Worm (Caenorhabditis elegans) whole organism, L3 larva: Measurements from ENCODE around the gene ZK1067.3.

Source experiments
- ZK546.5 ChIP-seq: sonication (generic microtip); optimal IDR thresholded peaks from 2 replicates; lab custom pipeline; 2017; ENCODE audit warnings: missing biosample characterization, missing genetic modification characterization
- aly-2 ChIP-seq: fragments of 150-350 bp; optimal IDR thresholded peaks from 2 replicates; lab custom pipeline; 2014; ENCODE audit warnings: missing biosample characterization, missing genetic modification characterization
- ama-1 ChIP-seq: fragments of 150-350 bp; optimal IDR thresholded peaks from 2 replicates; lab custom pipeline; 2018
- ceh-16 ChIP-seq: sonication (generic microtip); optimal IDR thresholded peaks from 2 replicates; lab custom pipeline; 2017; ENCODE audit warnings: missing biosample characterization, missing genetic modification characterization
- ceh-28 ChIP-seq: fragments of 150-350 bp; optimal IDR thresholded peaks from 2 replicates; lab custom pipeline; 2014; ENCODE audit warnings: missing biosample characterization, missing genetic modification reagents, missing genetic modification characterization
- ceh-82 ChIP-seq: fragments of 150-350 bp; optimal IDR thresholded peaks from 2 replicates; lab custom pipeline; 2014; ENCODE audit warnings: missing biosample characterization, missing genetic modification characterization
- ceh-9 ChIP-seq: sonication (generic microtip); optimal IDR thresholded peaks from 2 replicates; lab custom pipeline; 2018; ENCODE audit warnings: missing biosample characterization, missing genetic modification characterization
- daf-12 ChIP-seq: fragments of 150-350 bp; optimal IDR thresholded peaks from 2 replicates; lab custom pipeline; 2014; ENCODE audit warnings: missing biosample characterization, missing genetic modification reagents, missing genetic modification characterization
- egl-27 ChIP-seq: sonication (generic microtip); optimal IDR thresholded peaks from 4 replicates; lab custom pipeline; 2017; ENCODE audit warnings: missing biosample characterization, missing genetic modification reagents, missing genetic modification characterization
- egl-5 ChIP-seq: fragments of 150-350 bp; optimal IDR thresholded peaks from 2 replicates; lab custom pipeline; 2017; ENCODE audit warnings: missing biosample characterization, missing genetic modification reagents, missing genetic modification characterization, inconsistent platforms
- elt-1 ChIP-seq: fragments of 150-350 bp; optimal IDR thresholded peaks from 2 replicates; lab custom pipeline; 2014; ENCODE audit warnings: missing biosample characterization, missing genetic modification characterization
- elt-2 ChIP-seq: sonication (generic microtip); optimal IDR thresholded peaks from 2 replicates; lab custom pipeline; 2016; ENCODE audit warnings: missing genetic modification reagents, mild to moderate bottlenecking, missing genetic modification characterization, missing compliant biosample characterization
- elt-3 ChIP-seq, 3 experiments: fragments of 150-350 bp in 1 of 3; sonication (generic microtip) in 2 of 3; optimal IDR thresholded peaks; 2 replicates in 2 of 3; 4 replicates in 1 of 3; lab custom pipeline; 2014 to 2017; ENCODE audit warnings: missing biosample characterization in 3 of 3, missing genetic modification characterization in 3 of 3
- eor-1 ChIP-seq, 2 experiments: fragments of 150-350 bp; optimal IDR thresholded peaks; 2 replicates each; lab custom pipeline; 2014 to 2018; ENCODE audit warnings: missing biosample characterization in 2 of 2, missing genetic modification characterization in 2 of 2
- fkh-10 ChIP-seq: sonication (generic microtip); optimal IDR thresholded peaks from 2 replicates; lab custom pipeline; 2017; ENCODE audit warnings: missing biosample characterization, missing genetic modification reagents, missing genetic modification characterization
- fkh-2 ChIP-seq: fragments of 150-350 bp; optimal IDR thresholded peaks from 2 replicates; lab custom pipeline; 2014; ENCODE audit warnings: missing biosample characterization, missing genetic modification reagents, missing genetic modification characterization
- fos-1 ChIP-seq: fragments of 150-350 bp; optimal IDR thresholded peaks from 2 replicates; lab custom pipeline; 2014; ENCODE audit warnings: missing biosample characterization, missing genetic modification characterization
- hmg-11 ChIP-seq: sonication (generic microtip); optimal IDR thresholded peaks from 2 replicates; lab custom pipeline; 2016; ENCODE audit warnings: missing genetic modification characterization, missing compliant biosample characterization
- jun-1 ChIP-seq: fragments of 150-350 bp; optimal IDR thresholded peaks from 2 replicates; lab custom pipeline; 2014; ENCODE audit warnings: missing biosample characterization, missing genetic modification reagents, missing genetic modification characterization
- lin-15B ChIP-seq: fragments of 150-350 bp; optimal IDR thresholded peaks from 2 replicates; lab custom pipeline; 2014; ENCODE audit warnings: missing biosample characterization, missing genetic modification characterization
- lin-39 ChIP-seq: fragments of 150-350 bp; optimal IDR thresholded peaks from 2 replicates; lab custom pipeline; 2018; ENCODE audit warnings: missing biosample characterization, missing genetic modification reagents, missing genetic modification characterization
- lsy-12 ChIP-seq: sonication (generic microtip); optimal IDR thresholded peaks from 2 replicates; lab custom pipeline; 2016; ENCODE audit warnings: mild to moderate bottlenecking, missing genetic modification characterization, missing compliant biosample characterization
- mdl-1 ChIP-seq: fragments of 150-350 bp; optimal IDR thresholded peaks from 2 replicates; lab custom pipeline; 2014; ENCODE audit warnings: missing biosample characterization, missing genetic modification characterization
- mml-1 ChIP-seq: fragments of 150-350 bp; sonication (generic microtip); optimal IDR thresholded peaks from 3 replicates; lab custom pipeline; 2014; ENCODE audit warnings: missing biosample characterization, missing genetic modification characterization
- nfya-1 ChIP-seq: sonication (generic microtip); optimal IDR thresholded peaks from 2 replicates; lab custom pipeline; 2017; ENCODE audit warnings: missing genetic modification characterization, mild to moderate bottlenecking, missing compliant biosample characterization, antibody characterized with exemption, moderate library complexity; ENCODE audit not compliant: insufficient read depth
- nhr-11 ChIP-seq: fragments of 150-350 bp; optimal IDR thresholded peaks from 2 replicates; lab custom pipeline; 2014; ENCODE audit warnings: missing biosample characterization, missing genetic modification characterization
- nhr-23 ChIP-seq: fragments of 150-350 bp; optimal IDR thresholded peaks from 2 replicates; lab custom pipeline; 2014; ENCODE audit warnings: missing biosample characterization, missing genetic modification reagents, missing genetic modification characterization
- nhr-237 ChIP-seq: fragments of 150-350 bp; optimal IDR thresholded peaks from 2 replicates; lab custom pipeline; 2014; ENCODE audit warnings: missing biosample characterization, missing genetic modification characterization
- nhr-25 ChIP-seq: sonication (generic microtip); optimal IDR thresholded peaks from 2 replicates; lab custom pipeline; 2017; ENCODE audit warnings: missing biosample characterization, missing genetic modification characterization
- nhr-28 ChIP-seq: fragments of 150-350 bp; optimal IDR thresholded peaks from 2 replicates; lab custom pipeline; 2014; ENCODE audit warnings: missing biosample characterization, missing genetic modification characterization
- nhr-43 ChIP-seq: sonication (generic microtip); optimal IDR thresholded peaks from 2 replicates; lab custom pipeline; 2016; ENCODE audit warnings: mild to moderate bottlenecking, missing genetic modification characterization, missing compliant biosample characterization; ENCODE audit not compliant: poor library complexity, severe bottlenecking
- nhr-67 ChIP-seq: fragments of 150-350 bp; optimal IDR thresholded peaks from 2 replicates; lab custom pipeline; 2014; ENCODE audit warnings: missing biosample characterization, missing genetic modification characterization
- nhr-76 ChIP-seq: fragments of 150-350 bp; sonication (generic microtip); optimal IDR thresholded peaks from 5 replicates; lab custom pipeline; 2014; ENCODE audit warnings: missing biosample characterization, missing genetic modification characterization
- nhr-77 ChIP-seq: fragments of 150-350 bp; optimal IDR thresholded peaks from 2 replicates; lab custom pipeline; 2014; ENCODE audit warnings: missing biosample characterization, missing genetic modification characterization
- pha-4 ChIP-seq: fragments of 150-350 bp; optimal IDR thresholded peaks from 2 replicates; lab custom pipeline; 2014; ENCODE audit warnings: missing biosample characterization, missing genetic modification reagents, missing genetic modification characterization
- pqm-1 ChIP-seq: fragments of 150-350 bp; optimal IDR thresholded peaks from 2 replicates; lab custom pipeline; 2017; ENCODE audit warnings: missing biosample characterization, missing genetic modification characterization, inconsistent platforms
- sea-2 ChIP-seq: fragments of 150-350 bp; sonication (generic microtip); optimal IDR thresholded peaks from 4 replicates; lab custom pipeline; 2014; ENCODE audit warnings: missing biosample characterization, missing genetic modification reagents, missing genetic modification characterization
- skn-1 ChIP-seq: fragments of 150-350 bp; optimal IDR thresholded peaks from 2 replicates; lab custom pipeline; 2014; ENCODE audit warnings: missing biosample characterization, missing genetic modification characterization
- snpc-4 ChIP-seq: fragments of 150-350 bp; optimal IDR thresholded peaks from 2 replicates; lab custom pipeline; 2014; ENCODE audit warnings: missing biosample characterization, missing genetic modification characterization
- tbx-2 ChIP-seq: sonication (generic microtip); optimal IDR thresholded peaks from 2 replicates; lab custom pipeline; 2016; ENCODE audit warnings: mild to moderate bottlenecking, missing genetic modification characterization, missing compliant biosample characterization
- unc-39 ChIP-seq: sonication (generic microtip); optimal IDR thresholded peaks from 4 replicates; lab custom pipeline; 2017; ENCODE audit warnings: missing biosample characterization, missing genetic modification characterization
- unc-62 ChIP-seq: fragments of 150-350 bp; sonication (generic microtip); optimal IDR thresholded peaks from 4 replicates; lab custom pipeline; 2014; ENCODE audit warnings: missing biosample characterization, missing genetic modification reagents, missing genetic modification characterization
- zag-1 ChIP-seq: fragments of 150-350 bp; optimal IDR thresholded peaks from 2 replicates; lab custom pipeline; 2014; ENCODE audit warnings: missing biosample characterization, missing genetic modification characterization
- ztf-11 ChIP-seq: fragments of 150-350 bp; optimal IDR thresholded peaks from 2 replicates; lab custom pipeline; 2014; ENCODE audit warnings: missing biosample characterization, missing genetic modification characterization
- ztf-4 ChIP-seq: fragments of 150-350 bp; optimal IDR thresholded peaks from 2 replicates; lab custom pipeline; 2014; ENCODE audit warnings: missing biosample characterization, missing genetic modification characterization

Gene ZK1067.3

ce11 chrII:9271285-9271684 lies 48.2 kb downstream of the ZK1067.3 start:
- TF ChIP-seq fos-1 (tag; lab: Kevin White, UChicago) (no peak), lin-39 (tag; lab: Kevin White, UChicago) (no peak), nhr-67 (tag; lab: Kevin White, UChicago) (no peak), snpc-4 (tag; lab: Kevin White, UChicago) (no peak), pqm-1 (tag; lab: Kevin White, UChicago) (no peak), sea-2 (GFP tag; lab: Kevin White, UChicago) (no peak), ceh-82 (no peak), egl-27 (no peak), nhr-11 (tag; lab: Kevin White, UChicago) (no peak), nhr-76 (tag; lab: Kevin White, UChicago) (no peak), ztf-11 (tag; lab: Kevin White, UChicago) (no peak), unc-39 (tag; lab: Kevin White, UChicago) (no peak), lsy-12 (no peak), ZK546.5 (no peak), egl-5 (tag; lab: Kevin White, UChicago) (no peak), ama-1 (lab: Kevin White, UChicago) (no peak)

ce11 chrII:9272942-9273341 lies 49.9 kb downstream of the ZK1067.3 start, which contains the start of gene C01G6.4:
Gene C01G6.4, minus strand, starts transcription at chrII:9273042.
- no peak for TF ChIP-seq lin-39 (tag; lab: Kevin White, UChicago)
- TF ChIP-seq nhr-237 (tag; lab: Kevin White, UChicago): no peak
- no peak for TF ChIP-seq nhr-23
- no peak for TF ChIP-seq nhr-76 (tag; lab: Kevin White, UChicago)
- TF ChIP-seq nhr-25 (tag; lab: Kevin White, UChicago): no peak
- no peak for TF ChIP-seq skn-1 (tag; lab: Kevin White, UChicago)
- no peak for TF ChIP-seq unc-39 (tag; lab: Kevin White, UChicago)
- no peak for TF ChIP-seq jun-1 (tag; lab: Kevin White, UChicago)
- TF ChIP-seq tbx-2 (tag; lab: Kevin White, UChicago): no peak
- no peak for TF ChIP-seq fos-1 (tag; lab: Kevin White, UChicago)
- no peak for TF ChIP-seq nhr-77 (tag; lab: Kevin White, UChicago)
- no peak for TF ChIP-seq fkh-10
- no peak for TF ChIP-seq egl-5 (tag; lab: Kevin White, UChicago)

- TF ChIP-seq jun-1 (tag; lab: Kevin White, UChicago) (peak; percentile 74), nhr-77 (tag; lab: Kevin White, UChicago) (peak; percentile 20), pha-4 (tag; lab: Kevin White, UChicago) (peak; percentile 91), mml-1 (no peak), unc-62 (GFP tag; lab: Kevin White, UChicago) (peak; percentile 84), snpc-4 (tag; lab: Kevin White, UChicago) (peak; percentile 49), lsy-12 (peak; percentile 57), ceh-28 (tag; lab: Kevin White, UChicago) (peak; percentile 85), ztf-4 (tag; lab: Kevin White, UChicago) (no peak), nhr-43 (tag; lab: Kevin White, UChicago) (peak; percentile 69), hmg-11 (tag; lab: Kevin White, UChicago) (peak; percentile 74), ztf-11 (tag; lab: Kevin White, UChicago) (no peak), elt-1 (tag; lab: Kevin White, UChicago) (no peak), skn-1 (tag; lab: Kevin White, UChicago) (peak; percentile 40), nhr-76 (tag; lab: Kevin White, UChicago) (no peak), fkh-2 (tag; lab: Kevin White, UChicago) (no peak), nhr-237 (tag; lab: Kevin White, UChicago) (no peak), ZK546.5 (no peak), nhr-11 (tag; lab: Kevin White, UChicago) (peak; percentile 83), elt-2 (tag; lab: Kevin White, UChicago) (peak; percentile 78), nhr-23 (peak; percentile 85), unc-39 (tag; lab: Kevin White, UChicago) (no peak), pqm-1 (tag; lab: Kevin White, UChicago) (peak; percentile 21), fos-1 (tag; lab: Kevin White, UChicago) (no peak), nfya-1 (peak; percentile 93), egl-5 (tag; lab: Kevin White, UChicago) (peak; percentile 1), elt-3 (tag; optimal IDR thresholded peaks at IDR 0.05; lab: Kevin White, UChicago) (no peak), ceh-9 (no peak), zag-1 (tag; lab: Kevin White, UChicago) (peak; percentile 1), eor-1 (tag; optimal IDR thresholded peaks at IDR 0.05; lab: Kevin White, UChicago) (no peak), aly-2 (no peak), egl-27 (peak; percentile 40), ama-1 (lab: Kevin White, UChicago) (peak; percentile 62), ceh-82 (no peak), mdl-1 (tag; lab: Kevin White, UChicago) (peak; percentile 67), sea-2 (GFP tag; lab: Kevin White, UChicago) (no peak), lin-39 (tag; lab: Kevin White, UChicago) (peak; percentile 76), nhr-25 (tag; lab: Kevin White, UChicago) (peak; percentile 78), lin-15B (tag; lab: Kevin White, UChicago) (peak; percentile 40), fkh-10 (peak; percentile 31), daf-12 (tag; lab: Kevin White, UChicago) (no peak), ceh-16 (tag; lab: Kevin White, UChicago) (no peak), nhr-28 (tag; lab: Kevin White, UChicago) (no peak), tbx-2 (tag; lab: Kevin White, UChicago) (peak; percentile 39)
Measured at ce11 chrII:9273984-9274383, 50.9 kb downstream of the ZK1067.3 start.
